Worm (Caenorhabditis elegans): ENCODE results near the gene syx-3.

DNA sequence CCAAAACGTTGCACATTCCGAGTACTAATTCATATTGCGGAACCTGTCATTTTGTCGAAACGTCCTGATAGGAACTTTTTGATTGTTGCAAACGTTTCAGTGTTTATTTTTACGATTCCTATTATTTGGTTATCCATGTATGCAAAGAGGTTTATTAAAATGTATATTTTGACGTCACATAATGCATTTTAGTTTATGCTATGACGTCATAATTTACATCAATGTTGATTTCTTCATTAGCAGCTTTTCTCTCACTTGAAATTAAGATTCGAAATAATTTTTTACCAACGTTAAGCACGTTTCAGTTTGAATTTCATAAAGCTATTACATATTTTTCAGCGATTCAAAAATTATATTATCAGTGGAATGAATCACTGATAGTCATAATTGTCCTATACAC, 17.7 kb downstream of the syx-3 start:
- TF ChIP-seq ama-1 (optimal IDR thresholded peaks at IDR 0.05) (no peak), tra-4 (tag; optimal IDR thresholded peaks at IDR 0.05) (no peak), hmg-4 (GFP tag; optimal IDR thresholded peaks at IDR 0.05) (no peak), F13C5.2 (tag; optimal IDR thresholded peaks at IDR 0.05) (no peak)
